Worm (Caenorhabditis elegans): ENCODE measurements around the gene vps-22.

vps-22 gene

ce11 chrIII:4930154-4930679 is 32.1 kb downstream of the vps-22 start, which contains the start of gene set-2 (continued):
- no peak for TF ChIP-seq ceh-58 (GFP tag; IDR thresholded peaks at IDR 0.05)
- 0 out of 2 replicates have a peak, but pooled peaks have one; percentile 41 for TF ChIP-seq aptf-2 (GFP tag; conservative IDR thresholded peaks at IDR 0.05)
- no peak for TF ChIP-seq T07F8.4 (tag; optimal IDR thresholded peaks at IDR 0.05)
- TF ChIP-seq tbp1 (GFP tag; optimal IDR thresholded peaks at IDR 0.05) = peak; percentile 48
- TF ChIP-seq lin-54 (GFP tag; optimal IDR thresholded peaks at IDR 0.05) = peak; percentile 97
- TF ChIP-seq nhr-27 (tag; optimal IDR thresholded peaks at IDR 0.05) = no peak
- TF ChIP-seq B0336.3 (GFP tag; IDR thresholded peaks at IDR 0.05) = peak; percentile 63
- no peak for TF ChIP-seq ztf-3 (GFP tag; optimal IDR thresholded peaks at IDR 0.05)
- TF ChIP-seq D2030.7 (GFP tag; IDR thresholded peaks at IDR 0.05) = peak; percentile 80
- no peak for TF ChIP-seq F49E8.2 (tag; optimal IDR thresholded peaks at IDR 0.05; ENCODE audit: insufficient read depth)
- peak; percentile 86 for TF ChIP-seq let-526 (GFP tag; IDR thresholded peaks at IDR 0.05)
- no peak for TF ChIP-seq tbx-9 (tag; optimal IDR thresholded peaks at IDR 0.05; ENCODE audit: borderline replicate concordance)
- 0 out of 2 replicates have a peak, but pooled peaks have one; percentile 19 for TF ChIP-seq hsf-1 (GFP tag; IDR thresholded peaks at IDR 0.05)
- peak; percentile 88 for TF ChIP-seq ceh-27 (GFP tag; optimal IDR thresholded peaks at IDR 0.05)
- TF ChIP-seq ekl-4 (GFP tag; IDR thresholded peaks at IDR 0.05) = peak; percentile 65; the same call in 1 of the 2 replicates
- TF ChIP-seq lsy-27 (tag; optimal IDR thresholded peaks at IDR 0.05; ENCODE audit: borderline replicate concordance, insufficient read depth) = no peak
- TF ChIP-seq sea-2 (GFP tag; IDR thresholded peaks at IDR 0.05) = no peak
- TF ChIP-seq bed-2 (GFP tag; IDR thresholded peaks at IDR 0.05) = peak; percentile 92
- TF ChIP-seq hrde-1 (tag; optimal IDR thresholded peaks at IDR 0.05; ENCODE audit: borderline replicate concordance) = peak; percentile 45
- no peak for TF ChIP-seq F37B4.10 (GFP tag; IDR thresholded peaks at IDR 0.05)
- peak; percentile 29 to 89 (median 79) for TF ChIP-seq lin-35 (GFP tag; optimal IDR thresholded peaks at IDR 0.05)
- TF ChIP-seq gei-17 (GFP tag; optimal IDR thresholded peaks at IDR 0.05) = no peak
- no peak for TF ChIP-seq ztf-6 (GFP tag; IDR thresholded peaks at IDR 0.05)
- peak; percentile 77 for TF ChIP-seq madf-8 (GFP tag; conservative IDR thresholded peaks at IDR 0.05)
- TF ChIP-seq Y67H2A.10 (GFP tag; conservative IDR thresholded peaks at IDR 0.05) = peak; percentile 45; the same call in 1 of the 2 replicates
- TF ChIP-seq B0019.2 (GFP tag; conservative IDR thresholded peaks at IDR 0.05) = peak; percentile 72
- peak; percentile 74 for TF ChIP-seq ztf-18 (tag; optimal IDR thresholded peaks at IDR 0.05)
- 0 out of 2 replicates have a peak, but pooled peaks have one; percentile 30 for TF ChIP-seq zfh-2 (GFP tag; conservative IDR thresholded peaks at IDR 0.05)
- TF ChIP-seq mel-28 (tag; optimal IDR thresholded peaks at IDR 0.05; ENCODE audit: borderline replicate concordance) = no peak
- TF ChIP-seq B0035.1 (tag; optimal IDR thresholded peaks at IDR 0.05) = no peak
- TF ChIP-seq dpff-1 (tag; optimal IDR thresholded peaks at IDR 0.05) = no peak
- TF ChIP-seq K11D2.4 (GFP tag; IDR thresholded peaks at IDR 0.05) = peak; percentile 58; the same call in 1 of the 2 replicates
- no peak for TF ChIP-seq ztf-22 (GFP tag; optimal IDR thresholded peaks at IDR 0.05)
- 0 out of 2 replicates have a peak, but pooled peaks have one; percentile 79 for TF ChIP-seq bed-1 (GFP tag; IDR thresholded peaks at IDR 0.05)
- TF ChIP-seq snpc-4 (GFP tag; optimal IDR thresholded peaks at IDR 0.05) = peak; percentile 16
- TF ChIP-seq snpc-4 (tag; optimal IDR thresholded peaks at IDR 0.05) = peak in 1 of 4 experiments; percentile 37
- peak; percentile 48 for TF ChIP-seq hmg-1.2 (GFP tag; IDR thresholded peaks at IDR 0.05)
- peak; percentile 30 for TF ChIP-seq nhr-80 (tag; optimal IDR thresholded peaks at IDR 0.05)
- no peak for TF ChIP-seq akir-1 (GFP tag; optimal IDR thresholded peaks at IDR 0.05)
- peak; percentile 55 for TF ChIP-seq madf-10 (tag; optimal IDR thresholded peaks at IDR 0.05)
- TF ChIP-seq snpc-1.3 (tag; optimal IDR thresholded peaks at IDR 0.05; ENCODE audit: insufficient read depth) = peak; percentile 60
- TF ChIP-seq cebp-2 (GFP tag; IDR thresholded peaks at IDR 0.05) = no peak
- TF ChIP-seq xnd-1 (tag; optimal IDR thresholded peaks at IDR 0.05) = peak; percentile 58
- no peak for TF ChIP-seq cebp-1 (GFP tag; IDR thresholded peaks at IDR 0.05)
- peak; percentile 67 for TF ChIP-seq cebp-1 (tag; optimal IDR thresholded peaks at IDR 0.05)
- no peak for TF ChIP-seq ccch-3 (GFP tag; optimal IDR thresholded peaks at IDR 0.05)
- no peak for TF ChIP-seq nfya-1 (tag; optimal IDR thresholded peaks at IDR 0.05; ENCODE audit: borderline replicate concordance, insufficient read depth)
